Worm (Caenorhabditis elegans) whole organism, L4 larva: ENCODE measurements around the gene F23A7.1.

ENCODE experiments used
- D1046.2 ChIP-seq: fragments of 200-800 bp; sonication (Bioruptor generic); IDR thresholded peaks from 2 replicates; pipeline ENCODE4 v1.3.6; 2022; ENCODE audit warnings: missing genetic modification characterization, missing compliant biosample characterization
- F26F4.8 ChIP-seq: fragments of 200-800 bp; sonication (Bioruptor generic); conservative IDR thresholded peaks from 2 replicates; pipeline ENCODE4 v1.3.6; 2022; ENCODE audit warnings: missing genetic modification characterization, missing compliant biosample characterization
- T26A8.4 ChIP-seq: fragments of 200-800 bp; sonication (Bioruptor generic); IDR thresholded peaks from 2 replicates; pipeline ENCODE4 v1.3.6; 2022; ENCODE audit warnings: missing genetic modification characterization, missing compliant biosample characterization
- Y75B8A.6 ChIP-seq: fragments of 200-800 bp; sonication (Bioruptor generic); IDR thresholded peaks from 2 replicates; pipeline ENCODE4 v1.3.6; 2022; ENCODE audit warnings: missing genetic modification reagents, missing genetic modification characterization, missing compliant biosample characterization
- ZK337.2 ChIP-seq: fragments of 200-800 bp; sonication (Bioruptor generic); IDR thresholded peaks from 2 replicates; pipeline ENCODE4 v1.3.6; 2022; ENCODE audit warnings: missing genetic modification reagents, missing genetic modification characterization, missing compliant biosample characterization
- ZK546.5 ChIP-seq, 2 experiments: sonication (generic microtip); optimal IDR thresholded peaks; 2 replicates each; lab custom pipeline; 2017; ENCODE audit warnings: missing biosample characterization in 2 of 2, missing genetic modification characterization in 2 of 2
- aly-2 ChIP-seq: sonication (generic microtip); optimal IDR thresholded peaks from 2 replicates; lab custom pipeline; 2018; ENCODE audit warnings: missing biosample characterization, missing genetic modification characterization
- attf-4 ChIP-seq: sonication (generic microtip); optimal IDR thresholded peaks from 3 replicates; lab custom pipeline; 2017; ENCODE audit warnings: missing biosample characterization, missing genetic modification characterization
- ces-1 ChIP-seq: fragments of 150-350 bp; sonication (generic microtip); optimal IDR thresholded peaks from 4 replicates; lab custom pipeline; 2014; ENCODE audit warnings: missing biosample characterization, missing genetic modification reagents, missing genetic modification characterization
- daf-16 ChIP-seq, 3 experiments: sonication (generic microtip); optimal IDR thresholded peaks; 2 replicates each; lab custom pipeline; 2016 to 2017; ENCODE audit warnings: missing genetic modification characterization in 3 of 3, missing genetic modification reagents in 3 of 3, mild to moderate bottlenecking in 2 of 3, missing compliant biosample characterization in 2 of 3, missing biosample characterization in 1 of 3, moderate library complexity in 1 of 3
- dmd-6 ChIP-seq: fragments of 200-800 bp; sonication (Bioruptor generic); IDR thresholded peaks from 2 replicates; pipeline ENCODE4 v1.3.6; 2022; ENCODE audit warnings: missing genetic modification reagents, missing genetic modification characterization, missing compliant biosample characterization
- dmd-8 ChIP-seq: fragments of 200-800 bp; sonication (Bioruptor generic); IDR thresholded peaks from 2 replicates; pipeline ENCODE4 v1.3.6; 2022; ENCODE audit warnings: missing genetic modification characterization, missing compliant biosample characterization
- dmd-9 ChIP-seq: fragments of 200-800 bp; sonication (Bioruptor generic); IDR thresholded peaks from 2 replicates; pipeline ENCODE4 v1.3.6; 2022; ENCODE audit warnings: missing genetic modification reagents, missing genetic modification characterization, missing compliant biosample characterization
- dve-1 ChIP-seq: sonication (generic microtip); optimal IDR thresholded peaks from 2 replicates; lab custom pipeline; 2017; ENCODE audit warnings: antibody characterized with exemption, mild to moderate bottlenecking, missing genetic modification characterization, missing compliant biosample characterization; ENCODE audit not compliant: insufficient read depth
- egl-43 ChIP-seq: fragments of 200-800 bp; sonication (Bioruptor generic); IDR thresholded peaks from 2 replicates; pipeline ENCODE4 v1.3.6; 2022; ENCODE audit warnings: missing genetic modification reagents, missing genetic modification characterization, missing compliant biosample characterization
- gei-8 ChIP-seq: fragments of 200-800 bp; sonication (Bioruptor generic); optimal IDR thresholded peaks from 2 replicates; lab custom pipeline; 2018; ENCODE audit warnings: mild to moderate bottlenecking, missing genetic modification characterization, missing compliant biosample characterization
- hif-1 ChIP-seq, 2 experiments: sonication (generic microtip); optimal IDR thresholded peaks; 2 replicates each; lab custom pipeline; 2016 to 2017; ENCODE audit warnings: missing compliant biosample characterization in 2 of 2, missing genetic modification characterization in 2 of 2, missing genetic modification reagents in 2 of 2, missing genotype in 2 of 2, mild to moderate bottlenecking in 1 of 2
- hlh-11 ChIP-seq: fragments of 200-800 bp; sonication (Bioruptor generic); optimal IDR thresholded peaks from 2 replicates; lab custom pipeline; 2018; ENCODE audit warnings: mild to moderate bottlenecking, missing genetic modification characterization, missing compliant biosample characterization
- hlh-30 ChIP-seq: sonication (generic microtip); optimal IDR thresholded peaks from 2 replicates; lab custom pipeline; 2017; ENCODE audit warnings: antibody characterized with exemption, mild to moderate bottlenecking, missing genetic modification characterization, missing compliant biosample characterization; ENCODE audit not compliant: insufficient read depth
- hmg-1.1 ChIP-seq: fragments of 200-800 bp; sonication (Bioruptor generic); IDR thresholded peaks from 2 replicates; pipeline ENCODE4 v1.3.6; 2022; ENCODE audit warnings: missing genetic modification reagents, missing genetic modification characterization, missing compliant biosample characterization
- lir-3 ChIP-seq: sonication (generic microtip); optimal IDR thresholded peaks from 2 replicates; lab custom pipeline; 2016; ENCODE audit warnings: mild to moderate bottlenecking, missing genetic modification characterization, missing compliant biosample characterization
- lsy-2 ChIP-seq, 2 experiments: fragments of 150-350 bp in 1 of 2; sonication (generic microtip) in 1 of 2; optimal IDR thresholded peaks; 2 replicates each; lab custom pipeline; 2014 to 2017; ENCODE audit warnings: missing biosample characterization in 2 of 2, missing genetic modification characterization in 2 of 2
- madf-5 ChIP-seq, 2 experiments: fragments of 200-800 bp; sonication (Bioruptor generic); IDR thresholded peaks; 2 replicates each; pipeline ENCODE4 v1.3.6; 2022; ENCODE audit warnings: missing compliant biosample characterization in 2 of 2, missing genetic modification characterization in 2 of 2
- madf-9 ChIP-seq: fragments of 200-800 bp; sonication (Bioruptor generic); conservative IDR thresholded peaks from 2 replicates; pipeline ENCODE4 v1.3.6; 2022; ENCODE audit warnings: missing genetic modification reagents, missing genetic modification characterization, missing compliant biosample characterization
- mdl-1 ChIP-seq, 2 experiments: fragments of 150-350 bp in 1 of 2; sonication (generic microtip) in 1 of 2; optimal IDR thresholded peaks; 2 replicates each; lab custom pipeline; 2014 to 2017; ENCODE audit warnings: missing biosample characterization in 2 of 2, missing genetic modification characterization in 2 of 2
- mep-1 ChIP-seq: fragments of 150-350 bp; sonication (generic microtip); optimal IDR thresholded peaks from 3 replicates; lab custom pipeline; 2014; ENCODE audit warnings: missing biosample characterization, missing genetic modification characterization
- mxl-3 ChIP-seq: fragments of 200-800 bp; sonication (Bioruptor generic); optimal IDR thresholded peaks from 2 replicates; lab custom pipeline; 2018; ENCODE audit warnings: mild to moderate bottlenecking, missing genetic modification characterization, missing compliant biosample characterization
- nhr-11 ChIP-seq: fragments of 150-350 bp; optimal IDR thresholded peaks from 2 replicates; lab custom pipeline; 2014; ENCODE audit warnings: missing biosample characterization, missing genetic modification characterization
- nhr-237 ChIP-seq: sonication (generic microtip); optimal IDR thresholded peaks from 2 replicates; lab custom pipeline; 2017; ENCODE audit warnings: missing biosample characterization, missing genetic modification characterization
- nhr-28 ChIP-seq: fragments of 150-350 bp; optimal IDR thresholded peaks from 2 replicates; lab custom pipeline; 2014; ENCODE audit warnings: missing biosample characterization, missing genetic modification characterization
- nhr-48 ChIP-seq: sonication (generic microtip); optimal IDR thresholded peaks from 2 replicates; lab custom pipeline; 2016; ENCODE audit warnings: mild to moderate bottlenecking, missing genetic modification characterization, missing compliant biosample characterization
- nhr-6 ChIP-seq: fragments of 150-350 bp; optimal IDR thresholded peaks from 2 replicates; lab custom pipeline; 2014; ENCODE audit warnings: missing biosample characterization, missing genetic modification characterization
- nhr-76 ChIP-seq: fragments of 150-350 bp; optimal IDR thresholded peaks from 2 replicates; lab custom pipeline; 2014; ENCODE audit warnings: missing biosample characterization, missing genetic modification characterization
- nhr-77 ChIP-seq: fragments of 150-350 bp; optimal IDR thresholded peaks from 2 replicates; lab custom pipeline; 2014; ENCODE audit warnings: missing biosample characterization, missing genetic modification characterization
- skn-1 ChIP-seq: fragments of 150-350 bp; optimal IDR thresholded peaks from 2 replicates; lab custom pipeline; 2014; ENCODE audit warnings: missing biosample characterization, missing genetic modification characterization
- snpc-1.2 ChIP-seq: fragments of 200-800 bp; sonication (Bioruptor generic); IDR thresholded peaks from 2 replicates; pipeline ENCODE4 v1.3.6; 2022; ENCODE audit warnings: missing genetic modification reagents, missing genetic modification characterization, missing compliant biosample characterization
- spr-3 ChIP-seq: fragments of 200-800 bp; sonication (Bioruptor generic); optimal IDR thresholded peaks from 2 replicates; lab custom pipeline; 2018; ENCODE audit warnings: mild to moderate bottlenecking, missing genetic modification characterization, missing compliant biosample characterization
- tra-1 ChIP-seq: fragments of 200-800 bp; sonication (Bioruptor generic); IDR thresholded peaks from 2 replicates; pipeline ENCODE4 v1.3.6; 2022; ENCODE audit warnings: missing genetic modification reagents, missing genetic modification characterization, missing compliant biosample characterization
- unc-62 ChIP-seq, 3 experiments: fragments of 150-350 bp in 1 of 3; sonication (generic microtip); optimal IDR thresholded peaks in 2 of 3; peaks in 1 of 3; 1 replicate in 1 of 3; 2 replicates in 2 of 3; lab custom pipeline; 2014 to 2017; ENCODE audit warnings: missing biosample characterization in 3 of 3, missing genetic modification characterization in 3 of 3, missing genetic modification reagents in 3 of 3, missing genotype in 1 of 3
- vab-7 ChIP-seq: fragments of 200-800 bp; sonication (Bioruptor generic); IDR thresholded peaks from 2 replicates; pipeline ENCODE4 v1.3.6; 2022; ENCODE audit warnings: missing genetic modification reagents, missing genetic modification characterization, missing compliant biosample characterization
- zip-11 ChIP-seq: fragments of 200-800 bp; sonication (Bioruptor generic); IDR thresholded peaks from 2 replicates; pipeline ENCODE4 v1.3.6; 2022; ENCODE audit warnings: missing genetic modification characterization, missing compliant biosample characterization

Gene F23A7.1

ce11 chrX:16217749-16218148 is 541 bp downstream of the F23A7.1 start:
- no peak for TF ChIP-seq mep-1 (tag; lab: Kevin White, UChicago)
- no peak for TF ChIP-seq T26A8.4 (GFP tag; lab: Robert Waterston, UW)
- TF ChIP-seq hif-1 (tag; optimal IDR thresholded peaks at IDR 0.05; lab: Kevin White, UChicago) = no peak
- peak in 1 of 2 experiments; percentile 65 for TF ChIP-seq unc-62 (GFP tag; optimal IDR thresholded peaks at IDR 0.05 in 1 of 2; lab: Kevin White, UChicago)
- TF ChIP-seq unc-62 (tag; optimal IDR thresholded peaks at IDR 0.05; lab: Kevin White, UChicago) = no peak
- TF ChIP-seq nhr-76 = no peak
- TF ChIP-seq vab-7 (GFP tag; lab: Robert Waterston, UW) = 0 out of 2 replicates have a peak, but pooled peaks have one; percentile 36
- TF ChIP-seq egl-43 = 0 out of 2 replicates have a peak, but pooled peaks have one; percentile 34
- no peak for TF ChIP-seq ZK546.5 (tag; optimal IDR thresholded peaks at IDR 0.05; lab: Kevin White, UChicago)
- TF ChIP-seq F26F4.8 = 0 out of 2 replicates have a peak, but pooled peaks have one; percentile 57
- peak; percentile 54; the same call in 1 of the 2 replicates for TF ChIP-seq snpc-1.2 (GFP tag; lab: Robert Waterston, UW)
- TF ChIP-seq dmd-8 (GFP tag; lab: Robert Waterston, UW) = 0 out of 2 replicates have a peak, but pooled peaks have one; percentile 25
- TF ChIP-seq tra-1 (GFP tag; lab: Robert Waterston, UW) = peak; percentile 15; the same call in 1 of the 2 replicates
- TF ChIP-seq hlh-11 (tag; lab: Kevin White, UChicago) = no peak

- peak; percentile 30 for TF ChIP-seq mep-1 (tag; lab: Kevin White, UChicago)
- peak in 1 of 2 experiments; percentile 9 for TF ChIP-seq hif-1 (tag; optimal IDR thresholded peaks at IDR 0.05; lab: Kevin White, UChicago)
- TF ChIP-seq lir-3 (tag; lab: Kevin White, UChicago) = no peak
- TF ChIP-seq hlh-30 (tag; lab: Kevin White, UChicago) = peak; percentile 96
- TF ChIP-seq skn-1 = no peak
- no peak for TF ChIP-seq dmd-9 (GFP tag; lab: Robert Waterston, UW)
- TF ChIP-seq dve-1 (tag; lab: Kevin White, UChicago) = peak; percentile 40
- TF ChIP-seq T26A8.4 (GFP tag; lab: Robert Waterston, UW) = 0 out of 2 replicates have a peak, but pooled peaks have one; percentile 43
- peak; percentile 78 for TF ChIP-seq dmd-6 (GFP tag; lab: Robert Waterston, UW)
- TF ChIP-seq D1046.2 (GFP tag; lab: Robert Waterston, UW) = no peak
- TF ChIP-seq nhr-6 (tag; lab: Kevin White, UChicago) = no peak
- no peak for TF ChIP-seq madf-9
- TF ChIP-seq daf-16 (GFP tag; optimal IDR thresholded peaks at IDR 0.05; lab: Kevin White, UChicago) = no peak
- peak; percentile 23 for TF ChIP-seq daf-16 (tag; optimal IDR thresholded peaks at IDR 0.05; lab: Kevin White, UChicago)
- peak; percentile 3 for TF ChIP-seq nhr-11 (tag; lab: Kevin White, UChicago)
- no peak for TF ChIP-seq ces-1 (GFP tag; lab: Kevin White, UChicago)
- TF ChIP-seq lsy-2 (tag; optimal IDR thresholded peaks at IDR 0.05; lab: Kevin White, UChicago) = no peak
- TF ChIP-seq gei-8 (GFP tag; lab: Kevin White, UChicago) = no peak
- no peak for TF ChIP-seq madf-5 (GFP tag; IDR thresholded peaks at IDR 0.05; lab: Robert Waterston, UW)
- TF ChIP-seq aly-2 (tag; lab: Kevin White, UChicago) = no peak
- TF ChIP-seq ZK546.5 (tag; optimal IDR thresholded peaks at IDR 0.05; lab: Kevin White, UChicago) = no peak
- no peak for TF ChIP-seq Y75B8A.6 (GFP tag; lab: Robert Waterston, UW)
- TF ChIP-seq nhr-76 = no peak
- TF ChIP-seq zip-11 = no peak
- no peak for TF ChIP-seq attf-4
- peak; percentile 24 for TF ChIP-seq mxl-3
- no peak for TF ChIP-seq ZK337.2
- no peak for TF ChIP-seq spr-3 (GFP tag; lab: Kevin White, UChicago)
- TF ChIP-seq nhr-48 = no peak
- TF ChIP-seq nhr-77 = peak; percentile 5
- no peak for TF ChIP-seq nhr-237
- TF ChIP-seq mdl-1 (tag; optimal IDR thresholded peaks at IDR 0.05; lab: Kevin White, UChicago) = peak in 1 of 2 experiments; percentile 60
- TF ChIP-seq hmg-1.1 (GFP tag; lab: Robert Waterston, UW) = peak; percentile 48; the same call in 1 of the 2 replicates
- TF ChIP-seq nhr-28 (tag; lab: Kevin White, UChicago) = peak; percentile 21
- TF ChIP-seq hlh-11 (tag; lab: Kevin White, UChicago) = peak; percentile 37
These were observed 1.1 kb downstream of the F23A7.1 start for ce11 chrX:16218306-16218705.
